Worm (Caenorhabditis elegans) whole organism, L1 larva: ENCODE results near the gene F22H10.2.
A peak's percentile ranks its signal among the peaks of the same experiment; 100 is the strongest.

ENCODE experiments used
- C04F5.9 ChIP-seq: sonication (generic microtip); optimal IDR thresholded peaks from 2 replicates; lab custom pipeline; 2016; ENCODE audit warnings: missing genetic modification characterization, missing compliant biosample characterization
- F16B12.6 ChIP-seq: fragments of 150-350 bp; optimal IDR thresholded peaks from 2 replicates; lab custom pipeline; 2014; ENCODE audit warnings: missing biosample characterization, missing genetic modification characterization
- aha-1 ChIP-seq: fragments of 150-350 bp; optimal IDR thresholded peaks from 2 replicates; lab custom pipeline; 2014; ENCODE audit warnings: missing biosample characterization, missing genetic modification characterization
- blmp-1 ChIP-seq: fragments of 150-350 bp; optimal IDR thresholded peaks from 2 replicates; lab custom pipeline; 2014; ENCODE audit warnings: missing biosample characterization, missing genetic modification characterization
- ceh-8 ChIP-seq: fragments of 200-800 bp; sonication (Bioruptor generic); optimal IDR thresholded peaks from 2 replicates; lab custom pipeline; 2018; ENCODE audit warnings: mild to moderate bottlenecking, missing genetic modification characterization, moderate library complexity, missing compliant biosample characterization
- ceh-82 ChIP-seq, 3 experiments: fragments of 150-350 bp in 1 of 3; sonication (generic microtip) in 2 of 3; optimal IDR thresholded peaks; 2 replicates each; lab custom pipeline; 2014 to 2017; ENCODE audit warnings: missing biosample characterization in 3 of 3, missing genetic modification characterization in 3 of 3
- ces-1 ChIP-seq: fragments of 150-350 bp; optimal IDR thresholded peaks from 2 replicates; lab custom pipeline; 2014; ENCODE audit warnings: missing biosample characterization, missing genetic modification reagents, missing genetic modification characterization
- dpl-1 ChIP-seq, 3 experiments: fragments of 150-350 bp in 2 of 3; sonication (generic microtip) in 1 of 3; optimal IDR thresholded peaks; 2 replicates each; lab custom pipeline; 2014 to 2017; ENCODE audit warnings: missing biosample characterization in 3 of 3, missing genetic modification characterization in 3 of 3, missing genetic modification reagents in 3 of 3
- dsc-1 ChIP-seq: sonication (generic microtip); optimal IDR thresholded peaks from 2 replicates; lab custom pipeline; 2016; ENCODE audit warnings: mild to moderate bottlenecking, missing genetic modification characterization, missing compliant biosample characterization
- efl-1 ChIP-seq, 4 experiments: fragments of 150-350 bp; optimal IDR thresholded peaks in 3 of 4; peaks in 1 of 4; 1 replicate in 1 of 4; 2 replicates in 3 of 4; lab custom pipeline; 2014; ENCODE audit warnings: missing biosample characterization in 2 of 4, missing genetic modification characterization in 2 of 4, missing genetic modification reagents in 2 of 4
- efl-3 ChIP-seq: fragments of 200-800 bp; sonication (Bioruptor generic); optimal IDR thresholded peaks from 2 replicates; lab custom pipeline; 2018; ENCODE audit warnings: mild to moderate bottlenecking, missing genetic modification characterization, missing compliant biosample characterization
- egl-13 ChIP-seq: sonication (generic microtip); optimal IDR thresholded peaks from 2 replicates; lab custom pipeline; 2016; ENCODE audit warnings: missing genotype, missing genetic modification reagents, missing genetic modification characterization, missing compliant biosample characterization
- elt-2 ChIP-seq: sonication (generic microtip); optimal IDR thresholded peaks from 2 replicates; lab custom pipeline; 2016; ENCODE audit warnings: missing genetic modification characterization, mild to moderate bottlenecking, inconsistent platforms, missing compliant biosample characterization, missing genetic modification reagents
- elt-3 ChIP-seq, 6 experiments: fragments of 150-350 bp in 1 of 6; sonication (generic microtip); optimal IDR thresholded peaks; 2 replicates each; lab custom pipeline; 2017 to 2018; ENCODE audit warnings: missing biosample characterization in 6 of 6, missing genetic modification characterization in 6 of 6, inconsistent platforms in 1 of 6
- ets-5 ChIP-seq: fragments of 200-800 bp; sonication (Bioruptor generic); IDR thresholded peaks from 2 replicates; pipeline ENCODE4 v1.3.6; 2022; ENCODE audit warnings: missing genetic modification characterization, missing compliant biosample characterization
- fkh-4 ChIP-seq: sonication (generic microtip); optimal IDR thresholded peaks from 2 replicates; lab custom pipeline; 2016; ENCODE audit warnings: missing compliant biosample characterization, missing genetic modification characterization, borderline replicate concordance
- lin-14 ChIP-seq: fragments of 200-800 bp; sonication (Bioruptor generic); optimal IDR thresholded peaks from 2 replicates; lab custom pipeline; 2018; ENCODE audit warnings: mild to moderate bottlenecking, missing genetic modification characterization, moderate library complexity, missing compliant biosample characterization
- lin-15B ChIP-seq: fragments of 150-350 bp; sonication (generic microtip); optimal IDR thresholded peaks from 3 replicates; lab custom pipeline; 2014; ENCODE audit warnings: missing biosample characterization, missing genetic modification characterization
- lin-35 ChIP-seq, 2 experiments: fragments of 150-350 bp; optimal IDR thresholded peaks; 2 replicates each; lab custom pipeline; 2014; ENCODE audit warnings: missing biosample characterization in 2 of 2, missing genetic modification characterization in 2 of 2, missing genetic modification reagents in 2 of 2
- mab-9 ChIP-seq: fragments of 200-800 bp; sonication (Bioruptor generic); IDR thresholded peaks from 2 replicates; pipeline ENCODE4 v1.3.6; 2022; ENCODE audit warnings: missing genetic modification reagents, missing genetic modification characterization, missing compliant biosample characterization
- mdl-1 ChIP-seq, 2 experiments: fragments of 150-350 bp; optimal IDR thresholded peaks; 2 replicates each; lab custom pipeline; 2014 to 2017; ENCODE audit warnings: missing biosample characterization in 2 of 2, missing genetic modification characterization in 2 of 2, inconsistent platforms in 1 of 2
- mep-1 ChIP-seq: fragments of 150-350 bp; optimal IDR thresholded peaks from 2 replicates; lab custom pipeline; 2014; ENCODE audit warnings: missing biosample characterization, missing genetic modification characterization
- nhr-11 ChIP-seq: fragments of 150-350 bp; optimal IDR thresholded peaks from 2 replicates; lab custom pipeline; 2014; ENCODE audit warnings: missing biosample characterization, missing genetic modification characterization
- nhr-20 ChIP-seq: sonication (generic microtip); optimal IDR thresholded peaks from 2 replicates; lab custom pipeline; 2016; ENCODE audit warnings: mild to moderate bottlenecking, missing genetic modification characterization, missing compliant biosample characterization
- nhr-237 ChIP-seq: fragments of 150-350 bp; optimal IDR thresholded peaks from 2 replicates; lab custom pipeline; 2014; ENCODE audit warnings: missing biosample characterization, missing genetic modification characterization
- nhr-47 ChIP-seq: sonication (generic microtip); optimal IDR thresholded peaks from 2 replicates; lab custom pipeline; 2016; ENCODE audit warnings: mild to moderate bottlenecking, missing genetic modification characterization, moderate library complexity, missing compliant biosample characterization
- nhr-71 ChIP-seq: sonication (generic microtip); optimal IDR thresholded peaks from 2 replicates; lab custom pipeline; 2016; ENCODE audit warnings: mild to moderate bottlenecking, missing genetic modification characterization, moderate library complexity, missing compliant biosample characterization
- nhr-76 ChIP-seq: sonication (generic microtip); optimal IDR thresholded peaks from 2 replicates; lab custom pipeline; 2017; ENCODE audit warnings: missing biosample characterization, missing genetic modification characterization
- nhr-77 ChIP-seq: fragments of 150-350 bp; optimal IDR thresholded peaks from 2 replicates; lab custom pipeline; 2014; ENCODE audit warnings: missing biosample characterization, missing genetic modification characterization
- nhr-84 ChIP-seq: sonication (generic microtip); optimal IDR thresholded peaks from 2 replicates; lab custom pipeline; 2017; ENCODE audit warnings: missing biosample characterization, missing genetic modification characterization
- pag-3 ChIP-seq: sonication (generic microtip); optimal IDR thresholded peaks from 2 replicates; lab custom pipeline; 2017; ENCODE audit warnings: missing genetic modification characterization, mild to moderate bottlenecking, missing compliant biosample characterization, antibody characterized with exemption, borderline replicate concordance; ENCODE audit not compliant: insufficient read depth
- pax-3 ChIP-seq: fragments of 200-800 bp; sonication (Bioruptor generic); optimal IDR thresholded peaks from 2 replicates; lab custom pipeline; 2018; ENCODE audit warnings: mild to moderate bottlenecking, missing genetic modification characterization, moderate library complexity, missing compliant biosample characterization
- pqm-1 ChIP-seq: sonication (generic microtip); optimal IDR thresholded peaks from 3 replicates; lab custom pipeline; 2017; ENCODE audit warnings: missing biosample characterization, missing genetic modification characterization
- skn-1 ChIP-seq: fragments of 150-350 bp; optimal IDR thresholded peaks from 2 replicates; lab custom pipeline; 2014; ENCODE audit warnings: missing biosample characterization, missing genetic modification characterization
- sptf-1 ChIP-seq: fragments of 150-350 bp; optimal IDR thresholded peaks from 2 replicates; lab custom pipeline; 2014; ENCODE audit warnings: missing biosample characterization, missing genetic modification characterization
- sup-37 ChIP-seq: fragments of 200-800 bp; sonication (Bioruptor generic); optimal IDR thresholded peaks from 2 replicates; lab custom pipeline; 2018; ENCODE audit warnings: mild to moderate bottlenecking, missing genetic modification characterization, missing compliant biosample characterization
- tbx-2 ChIP-seq: sonication (generic microtip); optimal IDR thresholded peaks from 2 replicates; lab custom pipeline; 2016; ENCODE audit warnings: missing genetic modification characterization, missing compliant biosample characterization
- unc-86 ChIP-seq: sonication (generic microtip); optimal IDR thresholded peaks from 2 replicates; lab custom pipeline; 2016; ENCODE audit warnings: missing genetic modification characterization, missing compliant biosample characterization
- unc-98 ChIP-seq: fragments of 200-800 bp; sonication (Bioruptor generic); IDR thresholded peaks from 2 replicates; pipeline ENCODE4 v1.3.6; 2022; ENCODE audit warnings: missing genetic modification characterization, missing compliant biosample characterization
- xbp-1 ChIP-seq: sonication (generic microtip); optimal IDR thresholded peaks from 2 replicates; lab custom pipeline; 2016; ENCODE audit warnings: missing genetic modification characterization, missing compliant biosample characterization
- ztf-11 ChIP-seq, 2 experiments: sonication (generic microtip); optimal IDR thresholded peaks; 2 replicates each; lab custom pipeline; 2016 to 2017; ENCODE audit warnings: missing genetic modification characterization in 2 of 2, missing biosample characterization in 1 of 2, missing compliant biosample characterization in 1 of 2
- ztf-4 ChIP-seq: fragments of 150-350 bp; optimal IDR thresholded peaks from 2 replicates; lab custom pipeline; 2014; ENCODE audit warnings: missing biosample characterization, missing genetic modification characterization

The F22H10.2 gene

DNA sequence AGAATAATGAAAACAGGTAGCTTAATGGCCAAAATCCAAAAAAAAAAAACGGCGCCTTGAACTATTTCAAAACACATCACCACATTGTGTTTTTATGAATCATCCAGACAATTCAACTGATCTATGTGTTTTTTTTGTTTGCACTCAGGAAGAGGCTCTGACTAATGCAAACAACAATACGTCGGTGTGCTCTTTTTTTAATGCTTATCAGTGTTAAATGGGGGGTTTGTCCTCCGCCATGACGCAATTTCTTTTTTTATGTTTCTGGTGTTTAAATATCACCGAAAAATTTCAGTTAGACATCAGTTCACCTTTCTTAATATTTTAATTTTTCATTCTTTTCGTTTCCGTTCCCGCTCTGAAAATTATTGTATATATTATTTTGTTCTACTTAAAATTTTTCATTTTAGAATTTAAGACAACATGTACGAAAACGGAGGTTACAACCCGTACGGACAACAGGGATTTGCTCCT, at the start of gene F22H10.2:
Gene F22H10.2 (plus strand): TSS at position 424 of the 474 bp plus-strand sequence.
- TF ChIP-seq elt-2 (tag; lab: Kevin White, UChicago) (peak; percentile 6), lin-35 (GFP tag; optimal IDR thresholded peaks at IDR 0.05; lab: Kevin White, UChicago) (peak in 1 of 2 experiments; percentile 18), mab-9 (GFP tag; lab: Robert Waterston, UW) (no peak), dpl-1 (GFP tag; optimal IDR thresholded peaks at IDR 0.05; lab: Kevin White, UChicago) (no peak), nhr-71 (peak; percentile 29)

DNA sequence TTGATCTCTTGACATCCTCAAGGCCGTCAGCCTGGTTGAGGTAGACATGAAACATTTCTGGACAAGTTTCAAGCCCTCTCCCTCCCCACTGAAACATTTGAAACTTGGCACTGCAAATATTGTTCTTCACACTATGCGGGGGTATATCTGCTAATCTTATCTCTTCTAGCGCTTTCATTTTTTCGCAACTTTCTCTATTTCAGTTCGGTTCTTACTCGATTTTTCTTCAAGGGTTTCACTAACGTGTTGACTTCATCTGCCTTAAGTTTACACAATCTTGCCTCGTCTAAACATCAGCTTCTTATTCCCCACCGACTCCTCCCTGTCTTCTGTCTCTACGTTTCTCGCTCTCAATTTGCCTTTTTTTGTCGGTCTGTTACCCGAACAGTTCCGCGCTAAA, 49.6 kb upstream of the F22H10.2 start:
- TF ChIP-seq ztf-4 (tag; lab: Kevin White, UChicago), result no peak
- no peak for TF ChIP-seq nhr-76 (tag; lab: Kevin White, UChicago)
- TF ChIP-seq ceh-8 (GFP tag; lab: Kevin White, UChicago), result no peak
- no peak for TF ChIP-seq efl-1 (optimal IDR thresholded peaks at IDR 0.05; lab: Kevin White, UChicago)
- peak in 1 of 2 experiments; percentile 29 for TF ChIP-seq efl-1 (GFP tag; optimal IDR thresholded peaks at IDR 0.05 in 1 of 2; lab: Kevin White, UChicago)
- peak; percentile 85 for TF ChIP-seq blmp-1 (tag; lab: Kevin White, UChicago)

DNA sequence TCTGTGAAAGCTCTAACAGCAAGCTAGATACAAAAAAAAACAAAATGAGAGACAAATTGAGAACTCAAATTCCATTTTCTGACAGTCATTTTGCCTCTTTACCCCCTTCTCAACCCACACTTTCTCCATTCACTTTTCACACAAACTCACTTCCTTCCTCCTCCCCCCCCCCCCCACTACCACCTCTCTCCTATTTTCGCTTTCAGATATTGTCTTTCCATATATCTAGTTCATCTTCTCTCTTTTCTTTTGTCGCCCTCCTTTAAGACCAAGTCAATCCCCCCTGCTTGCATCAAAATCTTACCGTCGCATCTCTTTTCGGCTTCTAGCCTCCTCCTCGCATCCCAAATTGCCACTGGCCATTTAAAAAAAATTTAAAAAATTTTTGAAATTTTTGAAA, 47.5 kb upstream of the F22H10.2 start:
- TF ChIP-seq elt-3 (tag; optimal IDR thresholded peaks at IDR 0.05; lab: Kevin White, UChicago) (no peak), skn-1 (tag; lab: Kevin White, UChicago) (no peak), nhr-11 (tag; lab: Kevin White, UChicago) (no peak), blmp-1 (tag; lab: Kevin White, UChicago) (peak; percentile 88), pqm-1 (tag; lab: Kevin White, UChicago) (no peak)

DNA sequence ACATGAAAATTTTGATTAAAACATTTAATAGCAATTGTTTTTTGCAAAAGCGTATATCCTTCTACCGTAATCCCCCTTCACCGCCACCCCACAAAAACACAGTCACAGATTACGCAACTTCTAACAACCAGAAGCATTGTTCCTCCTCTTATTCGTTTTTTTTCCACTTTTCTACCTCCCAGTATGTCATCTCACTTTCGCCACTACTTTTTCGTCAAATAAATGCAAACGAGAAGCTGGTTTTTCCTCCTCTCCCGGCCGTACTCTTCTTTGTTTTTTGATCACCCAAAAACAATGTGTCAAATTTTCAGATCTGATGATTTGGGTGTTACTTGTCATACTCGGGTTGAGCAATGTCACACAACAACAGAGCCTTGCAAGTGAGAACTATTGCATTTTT, 46.3 kb upstream of the F22H10.2 start, which contains the start of gene C06G1.1:
Gene C06G1.1 (plus strand): TSS at position 301 of the 400 bp plus-strand sequence.
- TF ChIP-seq ces-1 (GFP tag; lab: Kevin White, UChicago) (no peak), nhr-11 (tag; lab: Kevin White, UChicago) (no peak), tbx-2 (tag; lab: Kevin White, UChicago) (no peak), lin-14 (no peak), dsc-1 (tag; lab: Kevin White, UChicago) (no peak), mdl-1 (tag; optimal IDR thresholded peaks at IDR 0.05; lab: Kevin White, UChicago) (no peak), lin-15B (tag; lab: Kevin White, UChicago) (no peak), pag-3 (tag; lab: Kevin White, UChicago) (no peak), aha-1 (tag; lab: Kevin White, UChicago) (no peak), nhr-84 (tag; lab: Kevin White, UChicago) (no peak)

DNA sequence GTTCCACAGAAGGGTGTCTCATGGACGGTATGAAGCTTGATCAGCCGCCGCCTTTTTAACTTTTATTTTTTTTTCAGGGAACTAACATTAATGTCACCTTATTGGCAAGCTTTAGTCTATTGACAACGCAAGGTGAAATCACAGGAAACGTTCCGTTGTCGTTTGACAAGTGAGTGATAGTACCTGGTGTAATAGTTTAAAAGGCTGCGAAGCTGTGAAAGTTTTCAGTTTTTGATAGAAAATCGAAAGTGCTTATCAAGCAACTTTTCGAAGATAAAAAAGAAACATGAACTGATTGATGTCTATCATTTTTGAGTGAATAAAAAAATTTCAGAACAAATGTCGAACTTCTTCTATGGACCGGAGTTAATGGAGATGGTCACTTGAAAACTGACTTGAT, 45.2 kb upstream of the F22H10.2 start:
- TF ChIP-seq F16B12.6 (tag; lab: Kevin White, UChicago) (no peak), sup-37 (GFP tag; lab: Kevin White, UChicago) (no peak), lin-15B (tag; lab: Kevin White, UChicago) (no peak), nhr-77 (tag; lab: Kevin White, UChicago) (no peak), ceh-82 (tag; optimal IDR thresholded peaks at IDR 0.05; lab: Kevin White, UChicago) (no peak), lin-35 (GFP tag; optimal IDR thresholded peaks at IDR 0.05; lab: Kevin White, UChicago) (no peak), xbp-1 (tag; lab: Kevin White, UChicago) (no peak), pax-3 (tag; lab: Kevin White, UChicago) (no peak)

DNA sequence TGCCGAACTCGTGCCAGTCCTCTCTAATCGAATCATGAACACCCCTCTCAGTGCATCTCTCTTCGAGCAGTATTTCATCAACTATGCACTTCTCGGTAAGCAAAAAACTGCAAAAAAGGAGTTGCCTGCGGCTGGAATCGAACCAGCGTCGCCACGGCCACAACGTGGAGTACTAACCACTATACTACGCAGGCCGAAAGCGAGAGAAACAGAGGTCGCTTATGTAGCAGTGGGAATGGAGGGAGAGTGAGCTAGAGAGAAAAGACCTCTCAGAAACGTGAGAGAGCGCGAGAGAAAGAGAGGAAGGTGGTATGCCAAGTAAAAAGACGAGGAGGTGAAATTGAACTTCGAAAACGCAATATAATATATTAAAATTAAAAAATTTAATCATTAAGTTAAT, 44.6 kb upstream of the F22H10.2 start:
- TF ChIP-seq unc-98 (GFP tag; lab: Robert Waterston, UW), result no peak
- peak; percentile 75 for TF ChIP-seq egl-13 (tag; lab: Kevin White, UChicago)
- TF ChIP-seq fkh-4 (tag; lab: Kevin White, UChicago), result no peak
- TF ChIP-seq nhr-20, result peak; percentile 85
- TF ChIP-seq mep-1 (tag; lab: Kevin White, UChicago), result peak; percentile 90
- peak; percentile 89 for TF ChIP-seq nhr-47 (tag; lab: Kevin White, UChicago)
- peak in 1 of 2 experiments; percentile 70 for TF ChIP-seq ztf-11 (tag; optimal IDR thresholded peaks at IDR 0.05; lab: Kevin White, UChicago)
- TF ChIP-seq efl-3, result no peak
- no peak for TF ChIP-seq ets-5 (GFP tag; lab: Robert Waterston, UW)
- no peak for TF ChIP-seq sptf-1 (tag; lab: Kevin White, UChicago)
- TF ChIP-seq C04F5.9 (tag; lab: Kevin White, UChicago), result no peak
- TF ChIP-seq pqm-1 (tag; lab: Kevin White, UChicago), result no peak
- TF ChIP-seq ceh-8 (GFP tag; lab: Kevin White, UChicago), result peak; percentile 78
- no peak for TF ChIP-seq nhr-237 (tag; lab: Kevin White, UChicago)
- TF ChIP-seq mab-9 (GFP tag; lab: Robert Waterston, UW), result no peak
- peak; percentile 77 for TF ChIP-seq unc-86 (tag; lab: Kevin White, UChicago)
